Fruit fly (Drosophila melanogaster) Kc167 (cell line): ENCODE measurements around the gene Est-Q.

ENCODE experiments used
- Myc ChIP-seq: fragments of >200 bp; optimal IDR thresholded peaks from 2 replicates; lab custom pipeline; 2017; ENCODE audit warnings: missing external identifiers
- h ChIP-seq: fragments of >200 bp; optimal IDR thresholded peaks from 3 replicates; lab custom pipeline; 2018; ENCODE audit warnings: missing external identifiers
- insv ChIP-seq: fragments of >200 bp; optimal IDR thresholded peaks from 3 replicates; lab custom pipeline; 2018; ENCODE audit warnings: missing external identifiers
- psq ChIP-seq: fragments of >200 bp; optimal IDR thresholded peaks from 2 replicates; lab custom pipeline; 2017; ENCODE audit warnings: missing external identifiers
- ttk ChIP-seq: sonication (Bioruptor generic); optimal IDR thresholded peaks from 2 replicates; lab custom pipeline; 2017; ENCODE audit warnings: missing external identifiers

DNA sequence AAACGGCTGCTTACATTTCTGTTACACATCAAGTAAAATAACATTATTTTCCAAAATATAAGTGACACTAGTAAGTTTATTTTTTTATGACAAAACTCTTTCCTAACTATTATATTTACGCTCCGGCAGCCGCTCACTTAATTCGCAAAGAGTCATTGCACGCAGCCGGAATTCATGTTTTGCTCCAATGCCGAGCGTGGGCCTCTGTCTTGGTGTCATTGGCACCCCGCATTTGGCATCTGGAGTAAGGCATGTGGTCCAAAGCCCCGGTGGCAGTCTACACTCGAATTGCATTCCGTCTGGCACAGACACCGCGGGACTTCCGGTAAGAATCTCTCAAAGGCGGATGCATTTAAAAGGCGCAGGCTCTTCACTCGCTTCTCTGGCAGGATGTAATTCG is 7.4 kb downstream of the Est-Q start:
- TF ChIP-seq psq (lab: Kevin White, UChicago) (no peak), ttk (lab: Kevin White, UChicago) (no peak), insv (lab: Kevin White, UChicago) (no peak), h (lab: Kevin White, UChicago) (no peak), Myc (lab: Kevin White, UChicago) (no peak)
